Worm (Caenorhabditis elegans) whole organism, L4 larva: ENCODE results near the gene fbxb-114.

Experiments used
- F49E8.2 ChIP-seq: sonication (generic microtip); optimal IDR thresholded peaks from 2 replicates; lab custom pipeline; 2016; ENCODE audit warnings: missing compliant biosample characterization, mild to moderate bottlenecking, missing genetic modification characterization, borderline replicate concordance
- Y105C5A.15 ChIP-seq: fragments of 200-800 bp; sonication (Bioruptor generic); IDR thresholded peaks from 2 replicates; pipeline ENCODE4 v1.3.6; 2022; ENCODE audit warnings: missing genetic modification characterization, missing compliant biosample characterization
- Y48G9A.11 ChIP-seq: fragments of 200-800 bp; sonication (Bioruptor generic); IDR thresholded peaks from 2 replicates; pipeline ENCODE4 v1.3.6; 2022; ENCODE audit warnings: missing genetic modification reagents, missing genetic modification characterization, missing compliant biosample characterization
- Y5F2A.4 ChIP-seq: fragments of 200-800 bp; sonication (Bioruptor generic); optimal IDR thresholded peaks from 2 replicates; lab custom pipeline; 2018; ENCODE audit warnings: mild to moderate bottlenecking, missing genetic modification characterization, missing compliant biosample characterization
- Y75B8A.6 ChIP-seq: fragments of 200-800 bp; sonication (Bioruptor generic); IDR thresholded peaks from 2 replicates; pipeline ENCODE4 v1.3.6; 2022; ENCODE audit warnings: missing genetic modification reagents, missing genetic modification characterization, missing compliant biosample characterization
- ZK546.5 ChIP-seq, 2 experiments: sonication (generic microtip); optimal IDR thresholded peaks; 2 replicates each; lab custom pipeline; 2017; ENCODE audit warnings: missing biosample characterization in 2 of 2, missing genetic modification characterization in 2 of 2
- aha-1 ChIP-seq: fragments of 150-350 bp; peaks from one replicate; lab custom pipeline; 2014; ENCODE audit warnings: missing biosample characterization, missing genetic modification characterization
- ceh-28 ChIP-seq: fragments of 150-350 bp; optimal IDR thresholded peaks from 2 replicates; lab custom pipeline; 2014; ENCODE audit warnings: missing biosample characterization, missing genetic modification reagents, missing genetic modification characterization
- ceh-32 ChIP-seq: sonication (generic microtip); optimal IDR thresholded peaks from 2 replicates; lab custom pipeline; 2016; ENCODE audit warnings: mild to moderate bottlenecking, missing genetic modification characterization, missing compliant biosample characterization; ENCODE audit not compliant: poor library complexity
- ceh-82 ChIP-seq: sonication (generic microtip); optimal IDR thresholded peaks from 2 replicates; lab custom pipeline; 2017; ENCODE audit warnings: missing biosample characterization, missing genetic modification characterization
- ctbp-1 ChIP-seq: fragments of 200-800 bp; sonication (Bioruptor generic); IDR thresholded peaks from 2 replicates; pipeline ENCODE4 v1.3.6; 2022; ENCODE audit warnings: missing genetic modification reagents, missing genetic modification characterization, missing compliant biosample characterization
- daf-16 ChIP-seq, 3 experiments: sonication (generic microtip); optimal IDR thresholded peaks; 2 replicates each; lab custom pipeline; 2016 to 2017; ENCODE audit warnings: missing genetic modification characterization in 3 of 3, missing genetic modification reagents in 3 of 3, mild to moderate bottlenecking in 2 of 3, missing compliant biosample characterization in 2 of 3, missing biosample characterization in 1 of 3, moderate library complexity in 1 of 3
- daf-19 ChIP-seq: fragments of 200-800 bp; sonication (Bioruptor generic); conservative IDR thresholded peaks from 2 replicates; pipeline ENCODE4 v1.3.6; 2022; ENCODE audit warnings: missing genetic modification characterization, missing compliant biosample characterization
- daf-8 ChIP-seq: fragments of 200-800 bp; sonication (Bioruptor generic); IDR thresholded peaks from 2 replicates; pipeline ENCODE4 v1.3.6; 2022; ENCODE audit warnings: missing genetic modification characterization, missing compliant biosample characterization
- dmd-8 ChIP-seq: fragments of 200-800 bp; sonication (Bioruptor generic); IDR thresholded peaks from 2 replicates; pipeline ENCODE4 v1.3.6; 2022; ENCODE audit warnings: missing genetic modification characterization, missing compliant biosample characterization
- egl-43 ChIP-seq: fragments of 200-800 bp; sonication (Bioruptor generic); IDR thresholded peaks from 2 replicates; pipeline ENCODE4 v1.3.6; 2022; ENCODE audit warnings: missing genetic modification reagents, missing genetic modification characterization, missing compliant biosample characterization
- fkh-10 ChIP-seq: fragments of 150-350 bp; optimal IDR thresholded peaks from 2 replicates; lab custom pipeline; 2014; ENCODE audit warnings: missing biosample characterization, missing genetic modification reagents, missing genetic modification characterization
- fos-1 ChIP-seq: fragments of 150-350 bp; optimal IDR thresholded peaks from 2 replicates; lab custom pipeline; 2014; ENCODE audit warnings: missing biosample characterization, missing genetic modification characterization
- hlh-30 ChIP-seq: sonication (generic microtip); optimal IDR thresholded peaks from 2 replicates; lab custom pipeline; 2017; ENCODE audit warnings: antibody characterized with exemption, mild to moderate bottlenecking, missing genetic modification characterization, missing compliant biosample characterization; ENCODE audit not compliant: insufficient read depth
- hmg-1.1 ChIP-seq: fragments of 200-800 bp; sonication (Bioruptor generic); IDR thresholded peaks from 2 replicates; pipeline ENCODE4 v1.3.6; 2022; ENCODE audit warnings: missing genetic modification reagents, missing genetic modification characterization, missing compliant biosample characterization
- lin-13 ChIP-seq: fragments of 150-350 bp; optimal IDR thresholded peaks from 2 replicates; lab custom pipeline; 2014; ENCODE audit warnings: missing biosample characterization, missing genetic modification reagents, missing genetic modification characterization
- lin-29 ChIP-seq: fragments of 200-800 bp; sonication (Bioruptor generic); IDR thresholded peaks from 2 replicates; pipeline ENCODE4 v1.3.6; 2022; ENCODE audit warnings: missing genetic modification reagents, missing genetic modification characterization, missing compliant biosample characterization
- lin-38 ChIP-seq: fragments of 200-800 bp; sonication (Bioruptor generic); IDR thresholded peaks from 2 replicates; pipeline ENCODE4 v1.3.6; 2022; ENCODE audit warnings: missing genetic modification reagents, missing genetic modification characterization, missing compliant biosample characterization
- lin-39 ChIP-seq: fragments of 150-350 bp; optimal IDR thresholded peaks from 2 replicates; lab custom pipeline; 2014; ENCODE audit warnings: missing biosample characterization, missing genetic modification reagents, missing genetic modification characterization
- madf-5 ChIP-seq, 2 experiments: fragments of 200-800 bp; sonication (Bioruptor generic); IDR thresholded peaks; 2 replicates each; pipeline ENCODE4 v1.3.6; 2022; ENCODE audit warnings: missing compliant biosample characterization in 2 of 2, missing genetic modification characterization in 2 of 2
- madf-9 ChIP-seq: fragments of 200-800 bp; sonication (Bioruptor generic); conservative IDR thresholded peaks from 2 replicates; pipeline ENCODE4 v1.3.6; 2022; ENCODE audit warnings: missing genetic modification reagents, missing genetic modification characterization, missing compliant biosample characterization
- mdt-29 ChIP-seq: fragments of 200-800 bp; sonication (Bioruptor generic); IDR thresholded peaks from 2 replicates; pipeline ENCODE4 v1.3.6; 2022; ENCODE audit warnings: missing genetic modification reagents, missing genetic modification characterization, missing compliant biosample characterization
- mep-1 ChIP-seq: fragments of 150-350 bp; sonication (generic microtip); optimal IDR thresholded peaks from 3 replicates; lab custom pipeline; 2014; ENCODE audit warnings: missing biosample characterization, missing genetic modification characterization
- nhr-102 ChIP-seq: sonication (generic microtip); optimal IDR thresholded peaks from 2 replicates; lab custom pipeline; 2016; ENCODE audit warnings: mild to moderate bottlenecking, missing genetic modification characterization, moderate library complexity, missing compliant biosample characterization
- nhr-42 ChIP-seq: fragments of 200-800 bp; sonication (Bioruptor generic); IDR thresholded peaks from 2 replicates; pipeline ENCODE4 v1.3.6; 2022; ENCODE audit warnings: missing genetic modification characterization, missing compliant biosample characterization
- nhr-48 ChIP-seq: sonication (generic microtip); optimal IDR thresholded peaks from 2 replicates; lab custom pipeline; 2016; ENCODE audit warnings: mild to moderate bottlenecking, missing genetic modification characterization, missing compliant biosample characterization
- php-3 ChIP-seq: fragments of 200-800 bp; sonication (Bioruptor generic); IDR thresholded peaks from 2 replicates; pipeline ENCODE4 v1.3.6; 2022; ENCODE audit warnings: missing genetic modification reagents, missing genetic modification characterization, missing compliant biosample characterization
- saeg-2 ChIP-seq: fragments of 200-800 bp; sonication (Bioruptor generic); IDR thresholded peaks from 2 replicates; pipeline ENCODE4 v1.3.6; 2022; ENCODE audit warnings: missing genetic modification reagents, missing genetic modification characterization, missing compliant biosample characterization
- sdz-12 ChIP-seq: fragments of 200-800 bp; sonication (Bioruptor generic); optimal IDR thresholded peaks from 2 replicates; lab custom pipeline; 2018; ENCODE audit warnings: mild to moderate bottlenecking, missing genetic modification characterization, missing compliant biosample characterization
- set-16 ChIP-seq: fragments of 200-800 bp; sonication (Bioruptor generic); IDR thresholded peaks from 2 replicates; pipeline ENCODE4 v1.3.6; 2022; ENCODE audit warnings: missing genetic modification reagents, missing genetic modification characterization, missing compliant biosample characterization
- skn-1 ChIP-seq: fragments of 150-350 bp; optimal IDR thresholded peaks from 2 replicates; lab custom pipeline; 2014; ENCODE audit warnings: missing biosample characterization, missing genetic modification characterization
- snpc-1.2 ChIP-seq: fragments of 200-800 bp; sonication (Bioruptor generic); IDR thresholded peaks from 2 replicates; pipeline ENCODE4 v1.3.6; 2022; ENCODE audit warnings: missing genetic modification reagents, missing genetic modification characterization, missing compliant biosample characterization
- spr-1 ChIP-seq: sonication (generic microtip); optimal IDR thresholded peaks from 2 replicates; lab custom pipeline; 2016; ENCODE audit warnings: mild to moderate bottlenecking, missing genetic modification characterization, missing compliant biosample characterization
- tra-1 ChIP-seq: fragments of 200-800 bp; sonication (Bioruptor generic); IDR thresholded peaks from 2 replicates; pipeline ENCODE4 v1.3.6; 2022; ENCODE audit warnings: missing genetic modification reagents, missing genetic modification characterization, missing compliant biosample characterization
- unc-130 ChIP-seq: sonication (generic microtip); optimal IDR thresholded peaks from 2 replicates; lab custom pipeline; 2016; ENCODE audit warnings: missing genetic modification reagents, missing genetic modification characterization, missing compliant biosample characterization
- unc-39 ChIP-seq: sonication (generic microtip); optimal IDR thresholded peaks from 2 replicates; lab custom pipeline; 2017; ENCODE audit warnings: missing biosample characterization, missing genetic modification characterization
- zfp-2 ChIP-seq: sonication (generic microtip); optimal IDR thresholded peaks from 2 replicates; lab custom pipeline; 2016; ENCODE audit warnings: mild to moderate bottlenecking, missing genetic modification characterization, missing compliant biosample characterization
- zip-2 ChIP-seq: fragments of 150-350 bp; optimal IDR thresholded peaks from 2 replicates; lab custom pipeline; 2014; ENCODE audit warnings: missing biosample characterization, missing genetic modification characterization
- ztf-11 ChIP-seq: fragments of 150-350 bp; optimal IDR thresholded peaks from 2 replicates; lab custom pipeline; 2014; ENCODE audit warnings: missing biosample characterization, missing genetic modification characterization
- ztf-7 ChIP-seq: fragments of 150-350 bp; optimal IDR thresholded peaks from 2 replicates; lab custom pipeline; 2014; ENCODE audit warnings: missing biosample characterization, missing genetic modification characterization

Gene fbxb-114

ce11 chrX:16952859-16953258 is 31.2 kb downstream of the fbxb-114 start, which contains the start of gene F52G3.8:
TSS of gene F52G3.8 (minus strand) at chrX:16952959.
- TF ChIP-seq Y5F2A.4 (GFP tag; lab: Kevin White, UChicago) (no peak), nhr-42 (GFP tag; lab: Robert Waterston, UW) (no peak), lin-39 (tag; lab: Kevin White, UChicago) (no peak), zip-2 (tag; lab: Kevin White, UChicago) (no peak), ceh-28 (tag; lab: Kevin White, UChicago) (no peak), ceh-82 (tag; lab: Kevin White, UChicago) (no peak), Y48G9A.11 (no peak), mdt-29 (GFP tag; lab: Robert Waterston, UW) (no peak), madf-9 (no peak), mep-1 (tag; lab: Kevin White, UChicago) (no peak), ceh-32 (no peak), F49E8.2 (tag; lab: Kevin White, UChicago) (no peak), lin-29 (GFP tag; lab: Robert Waterston, UW) (no peak), hmg-1.1 (GFP tag; lab: Robert Waterston, UW) (no peak), lin-13 (no peak), ztf-11 (tag; lab: Kevin White, UChicago) (no peak)

- TF ChIP-seq daf-16 (GFP tag; optimal IDR thresholded peaks at IDR 0.05; lab: Kevin White, UChicago) (peak in 1 of 2 experiments; percentile 26), daf-16 (tag; optimal IDR thresholded peaks at IDR 0.05; lab: Kevin White, UChicago) (no peak), lin-13 (no peak)
Measured at ce11 chrX:16958015-16958414, 36.4 kb downstream of the fbxb-114 start.

DNA sequence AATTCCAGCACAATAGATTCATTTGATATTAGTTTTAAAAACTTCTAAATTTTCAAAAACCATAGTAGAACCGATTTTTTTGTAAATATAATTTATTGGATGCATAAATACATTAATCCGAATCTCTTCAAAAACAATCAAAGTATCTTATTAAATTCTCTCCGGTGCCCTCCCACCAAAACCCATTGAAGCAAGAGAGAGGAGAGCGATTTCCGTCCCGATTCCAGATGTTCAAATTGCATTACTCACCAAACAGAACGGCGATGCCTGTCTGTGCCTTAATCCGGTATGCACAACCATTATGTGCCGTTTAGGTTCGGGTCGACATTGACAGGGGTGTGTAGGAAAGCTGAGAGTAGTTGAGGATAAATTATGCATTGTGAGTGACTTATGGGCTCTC is 38.7 kb downstream of the fbxb-114 start:
- TF ChIP-seq ceh-28 (tag; lab: Kevin White, UChicago), result no peak
- TF ChIP-seq fos-1 (tag; lab: Kevin White, UChicago), result no peak
- no peak for TF ChIP-seq sdz-12 (GFP tag; lab: Kevin White, UChicago)

DNA sequence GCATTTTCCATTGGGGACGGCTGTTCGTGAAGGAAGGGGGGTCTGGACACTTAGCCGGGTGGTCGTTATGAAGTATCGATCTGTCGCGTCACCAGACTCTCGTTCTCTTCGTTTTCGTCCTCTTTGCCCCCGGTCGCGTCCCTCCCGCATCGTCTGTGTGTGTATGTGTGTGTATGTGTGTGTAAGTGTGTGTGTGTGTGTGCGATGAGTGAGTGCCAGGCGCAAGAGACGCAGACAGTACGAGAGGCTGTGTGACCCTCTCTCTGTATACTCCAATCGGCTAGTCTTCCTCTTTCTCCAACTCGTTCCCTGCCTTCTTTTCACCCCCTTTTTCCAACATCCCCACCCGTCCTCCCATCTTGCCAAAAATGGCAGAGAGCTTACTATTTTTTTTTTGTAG is 39.8 kb downstream of the fbxb-114 start:
- TF ChIP-seq unc-130 (GFP tag; lab: Kevin White, UChicago) (no peak), nhr-48 (peak; percentile 43), zfp-2 (tag; lab: Kevin White, UChicago) (no peak), daf-16 (GFP tag; optimal IDR thresholded peaks at IDR 0.05; lab: Kevin White, UChicago) (peak in 1 of 2 experiments; percentile 31), daf-16 (tag; optimal IDR thresholded peaks at IDR 0.05; lab: Kevin White, UChicago) (peak; percentile 80), php-3 (peak; percentile 56; the same call in 1 of the 2 replicates), lin-38 (no peak; the same call in 1 of the 2 replicates), hlh-30 (tag; lab: Kevin White, UChicago) (peak; percentile 95), daf-19 (no peak), daf-8 (GFP tag; lab: Robert Waterston, UW) (no peak), fkh-10 (peak; percentile 84), madf-5 (GFP tag; IDR thresholded peaks at IDR 0.05; lab: Robert Waterston, UW) (no peak), skn-1 (tag; lab: Kevin White, UChicago) (no peak), snpc-1.2 (peak; percentile 31; the same call in 1 of the 2 replicates), aha-1 (tag; lab: Kevin White, UChicago) (peak; percentile 99), tra-1 (GFP tag; lab: Robert Waterston, UW) (peak; percentile 95), ZK546.5 (tag; optimal IDR thresholded peaks at IDR 0.05; lab: Kevin White, UChicago) (no peak), ctbp-1 (GFP tag; lab: Robert Waterston, UW) (peak; percentile 85), mep-1 (tag; lab: Kevin White, UChicago) (peak; percentile 94), set-16 (GFP tag; lab: Robert Waterston, UW) (peak; percentile 82), spr-1 (tag; lab: Kevin White, UChicago) (peak; percentile 50), lin-13 (peak; percentile 83), saeg-2 (GFP tag; lab: Robert Waterston, UW) (0 out of 2 replicates have a peak, but pooled peaks have one; percentile 36), Y105C5A.15 (GFP tag; lab: Robert Waterston, UW) (no peak), ztf-7 (tag; lab: Kevin White, UChicago) (peak; percentile 84), Y75B8A.6 (GFP tag; lab: Robert Waterston, UW) (no peak), egl-43 (GFP tag; lab: Robert Waterston, UW) (peak; percentile 88), ceh-28 (tag; lab: Kevin White, UChicago) (peak; percentile 80), dmd-8 (GFP tag; lab: Robert Waterston, UW) (0 out of 2 replicates have a peak, but pooled peaks have one; percentile 47), unc-39 (tag; lab: Kevin White, UChicago) (no peak), nhr-102 (tag; lab: Kevin White, UChicago) (peak; percentile 59)
